Fruit fly (Drosophila melanogaster) whole organism, embryonic: ENCODE results near the gene CG32767.

Source experiments
- CG6654 ChIP-seq: fragments of 200-800 bp; sonication (Bioruptor generic); optimal IDR thresholded peaks from 2 replicates; lab custom pipeline; 2017; ENCODE audit warnings: missing biosample characterization, mild to moderate bottlenecking, missing genetic modification characterization
- CG9797 ChIP-seq: fragments of 200-800 bp; sonication (Bioruptor generic); optimal IDR thresholded peaks from 3 replicates; lab custom pipeline; 2018; ENCODE audit warnings: missing biosample characterization, mild to moderate bottlenecking, missing genetic modification characterization

dm6 chrX:5058688-5059087, 25.9 kb downstream of the CG32767 start:
- TF ChIP-seq CG6654 (GFP tag; lab: Kevin White, UChicago) (no peak), CG9797 (no peak)
